Worm (Caenorhabditis elegans) whole organism, L4 larva: ENCODE measurements around the gene F54F7.6.

ENCODE experiments used
- T20F7.1 ChIP-seq: fragments of 200-800 bp; sonication (Bioruptor generic); optimal IDR thresholded peaks from 2 replicates; lab custom pipeline; 2018; ENCODE audit warnings: mild to moderate bottlenecking, missing genetic modification characterization, missing compliant biosample characterization
- T26A8.4 ChIP-seq: fragments of 200-800 bp; sonication (Bioruptor generic); IDR thresholded peaks from 2 replicates; pipeline ENCODE4 v1.3.6; 2022; ENCODE audit warnings: missing genetic modification characterization, missing compliant biosample characterization
- Y48G9A.11 ChIP-seq: fragments of 200-800 bp; sonication (Bioruptor generic); IDR thresholded peaks from 2 replicates; pipeline ENCODE4 v1.3.6; 2022; ENCODE audit warnings: missing genetic modification reagents, missing genetic modification characterization, missing compliant biosample characterization
- Y5F2A.4 ChIP-seq: fragments of 200-800 bp; sonication (Bioruptor generic); optimal IDR thresholded peaks from 2 replicates; lab custom pipeline; 2018; ENCODE audit warnings: mild to moderate bottlenecking, missing genetic modification characterization, missing compliant biosample characterization
- Y75B8A.6 ChIP-seq: fragments of 200-800 bp; sonication (Bioruptor generic); IDR thresholded peaks from 2 replicates; pipeline ENCODE4 v1.3.6; 2022; ENCODE audit warnings: missing genetic modification reagents, missing genetic modification characterization, missing compliant biosample characterization
- ZK337.2 ChIP-seq: fragments of 200-800 bp; sonication (Bioruptor generic); IDR thresholded peaks from 2 replicates; pipeline ENCODE4 v1.3.6; 2022; ENCODE audit warnings: missing genetic modification reagents, missing genetic modification characterization, missing compliant biosample characterization
- aha-1 ChIP-seq: fragments of 150-350 bp; peaks from one replicate; lab custom pipeline; 2014; ENCODE audit warnings: missing biosample characterization, missing genetic modification characterization
- ama-1 ChIP-seq: fragments of 150-350 bp; optimal IDR thresholded peaks from 2 replicates; lab custom pipeline; 2014; ENCODE audit warnings: inconsistent platforms, mixed read lengths
- ceh-20 ChIP-seq: fragments of 200-800 bp; sonication (Bioruptor generic); IDR thresholded peaks from 2 replicates; pipeline ENCODE4 v1.3.6; 2022; ENCODE audit warnings: missing genetic modification reagents, missing genetic modification characterization, missing compliant biosample characterization
- ceh-82 ChIP-seq: sonication (generic microtip); optimal IDR thresholded peaks from 2 replicates; lab custom pipeline; 2017; ENCODE audit warnings: missing biosample characterization, missing genetic modification characterization
- ces-1 ChIP-seq: fragments of 150-350 bp; sonication (generic microtip); optimal IDR thresholded peaks from 4 replicates; lab custom pipeline; 2014; ENCODE audit warnings: missing biosample characterization, missing genetic modification reagents, missing genetic modification characterization
- daf-12 ChIP-seq: fragments of 150-350 bp; optimal IDR thresholded peaks from 2 replicates; lab custom pipeline; 2014; ENCODE audit warnings: missing biosample characterization, missing genetic modification reagents, missing genetic modification characterization
- daf-16 ChIP-seq, 3 experiments: sonication (generic microtip); optimal IDR thresholded peaks; 2 replicates each; lab custom pipeline; 2016 to 2017; ENCODE audit warnings: missing genetic modification characterization in 3 of 3, missing genetic modification reagents in 3 of 3, mild to moderate bottlenecking in 2 of 3, missing compliant biosample characterization in 2 of 3, missing biosample characterization in 1 of 3, moderate library complexity in 1 of 3
- daf-19 ChIP-seq: fragments of 200-800 bp; sonication (Bioruptor generic); conservative IDR thresholded peaks from 2 replicates; pipeline ENCODE4 v1.3.6; 2022; ENCODE audit warnings: missing genetic modification characterization, missing compliant biosample characterization
- daf-8 ChIP-seq: fragments of 200-800 bp; sonication (Bioruptor generic); IDR thresholded peaks from 2 replicates; pipeline ENCODE4 v1.3.6; 2022; ENCODE audit warnings: missing genetic modification characterization, missing compliant biosample characterization
- dmd-6 ChIP-seq: fragments of 200-800 bp; sonication (Bioruptor generic); IDR thresholded peaks from 2 replicates; pipeline ENCODE4 v1.3.6; 2022; ENCODE audit warnings: missing genetic modification reagents, missing genetic modification characterization, missing compliant biosample characterization
- dmd-8 ChIP-seq: fragments of 200-800 bp; sonication (Bioruptor generic); IDR thresholded peaks from 2 replicates; pipeline ENCODE4 v1.3.6; 2022; ENCODE audit warnings: missing genetic modification characterization, missing compliant biosample characterization
- dve-1 ChIP-seq: sonication (generic microtip); optimal IDR thresholded peaks from 2 replicates; lab custom pipeline; 2017; ENCODE audit warnings: antibody characterized with exemption, mild to moderate bottlenecking, missing genetic modification characterization, missing compliant biosample characterization; ENCODE audit not compliant: insufficient read depth
- fos-1 ChIP-seq: fragments of 150-350 bp; optimal IDR thresholded peaks from 2 replicates; lab custom pipeline; 2014; ENCODE audit warnings: missing biosample characterization, missing genetic modification characterization
- hlh-30 ChIP-seq: sonication (generic microtip); optimal IDR thresholded peaks from 2 replicates; lab custom pipeline; 2017; ENCODE audit warnings: antibody characterized with exemption, mild to moderate bottlenecking, missing genetic modification characterization, missing compliant biosample characterization; ENCODE audit not compliant: insufficient read depth
- hmg-1.1 ChIP-seq: fragments of 200-800 bp; sonication (Bioruptor generic); IDR thresholded peaks from 2 replicates; pipeline ENCODE4 v1.3.6; 2022; ENCODE audit warnings: missing genetic modification reagents, missing genetic modification characterization, missing compliant biosample characterization
- jun-1 ChIP-seq: fragments of 150-350 bp; optimal IDR thresholded peaks from 2 replicates; lab custom pipeline; 2014; ENCODE audit warnings: missing biosample characterization, missing genetic modification reagents, missing genetic modification characterization
- lim-7 ChIP-seq: fragments of 200-800 bp; sonication (Bioruptor generic); IDR thresholded peaks from 2 replicates; pipeline ENCODE4 v1.3.6; 2022; ENCODE audit warnings: missing genetic modification characterization, missing compliant biosample characterization
- lin-1 ChIP-seq: fragments of 200-800 bp; sonication (Bioruptor generic); IDR thresholded peaks from 2 replicates; pipeline ENCODE4 v1.3.6; 2022; ENCODE audit warnings: missing genetic modification reagents, missing genetic modification characterization, missing compliant biosample characterization
- lin-15B ChIP-seq: fragments of 150-350 bp; sonication (generic microtip); optimal IDR thresholded peaks from 3 replicates; lab custom pipeline; 2014; ENCODE audit warnings: missing biosample characterization, missing genetic modification characterization
- lin-29 ChIP-seq: fragments of 200-800 bp; sonication (Bioruptor generic); IDR thresholded peaks from 2 replicates; pipeline ENCODE4 v1.3.6; 2022; ENCODE audit warnings: missing genetic modification reagents, missing genetic modification characterization, missing compliant biosample characterization
- lin-38 ChIP-seq: fragments of 200-800 bp; sonication (Bioruptor generic); IDR thresholded peaks from 2 replicates; pipeline ENCODE4 v1.3.6; 2022; ENCODE audit warnings: missing genetic modification reagents, missing genetic modification characterization, missing compliant biosample characterization
- lin-39 ChIP-seq: fragments of 150-350 bp; optimal IDR thresholded peaks from 2 replicates; lab custom pipeline; 2014; ENCODE audit warnings: missing biosample characterization, missing genetic modification reagents, missing genetic modification characterization
- madf-5 ChIP-seq, 2 experiments: fragments of 200-800 bp; sonication (Bioruptor generic); IDR thresholded peaks; 2 replicates each; pipeline ENCODE4 v1.3.6; 2022; ENCODE audit warnings: missing compliant biosample characterization in 2 of 2, missing genetic modification characterization in 2 of 2
- mep-1 ChIP-seq: fragments of 150-350 bp; sonication (generic microtip); optimal IDR thresholded peaks from 3 replicates; lab custom pipeline; 2014; ENCODE audit warnings: missing biosample characterization, missing genetic modification characterization
- nhr-28 ChIP-seq: fragments of 150-350 bp; optimal IDR thresholded peaks from 2 replicates; lab custom pipeline; 2014; ENCODE audit warnings: missing biosample characterization, missing genetic modification characterization
- nhr-48 ChIP-seq: sonication (generic microtip); optimal IDR thresholded peaks from 2 replicates; lab custom pipeline; 2016; ENCODE audit warnings: mild to moderate bottlenecking, missing genetic modification characterization, missing compliant biosample characterization
- nhr-6 ChIP-seq: fragments of 150-350 bp; optimal IDR thresholded peaks from 2 replicates; lab custom pipeline; 2014; ENCODE audit warnings: missing biosample characterization, missing genetic modification characterization
- php-3 ChIP-seq: fragments of 200-800 bp; sonication (Bioruptor generic); IDR thresholded peaks from 2 replicates; pipeline ENCODE4 v1.3.6; 2022; ENCODE audit warnings: missing genetic modification reagents, missing genetic modification characterization, missing compliant biosample characterization
- pqm-1 ChIP-seq: sonication (generic microtip); optimal IDR thresholded peaks from 2 replicates; lab custom pipeline; 2017; ENCODE audit warnings: missing biosample characterization, missing genetic modification characterization
- sdz-12 ChIP-seq: fragments of 200-800 bp; sonication (Bioruptor generic); optimal IDR thresholded peaks from 2 replicates; lab custom pipeline; 2018; ENCODE audit warnings: mild to moderate bottlenecking, missing genetic modification characterization, missing compliant biosample characterization
- spr-1 ChIP-seq: sonication (generic microtip); optimal IDR thresholded peaks from 2 replicates; lab custom pipeline; 2016; ENCODE audit warnings: mild to moderate bottlenecking, missing genetic modification characterization, missing compliant biosample characterization
- tag-97 ChIP-seq: fragments of 200-800 bp; sonication (Bioruptor generic); IDR thresholded peaks from 2 replicates; pipeline ENCODE4 v1.3.6; 2022; ENCODE audit warnings: missing genetic modification characterization, missing compliant biosample characterization
- tra-1 ChIP-seq: fragments of 200-800 bp; sonication (Bioruptor generic); IDR thresholded peaks from 2 replicates; pipeline ENCODE4 v1.3.6; 2022; ENCODE audit warnings: missing genetic modification reagents, missing genetic modification characterization, missing compliant biosample characterization
- unc-130 ChIP-seq: sonication (generic microtip); optimal IDR thresholded peaks from 2 replicates; lab custom pipeline; 2016; ENCODE audit warnings: missing genetic modification reagents, missing genetic modification characterization, missing compliant biosample characterization
- unc-39 ChIP-seq: sonication (generic microtip); optimal IDR thresholded peaks from 2 replicates; lab custom pipeline; 2017; ENCODE audit warnings: missing biosample characterization, missing genetic modification characterization
- vab-7 ChIP-seq: fragments of 200-800 bp; sonication (Bioruptor generic); IDR thresholded peaks from 2 replicates; pipeline ENCODE4 v1.3.6; 2022; ENCODE audit warnings: missing genetic modification reagents, missing genetic modification characterization, missing compliant biosample characterization
- zag-1 ChIP-seq: fragments of 150-350 bp; optimal IDR thresholded peaks from 2 replicates; lab custom pipeline; 2014; ENCODE audit warnings: missing biosample characterization, missing genetic modification characterization

The F54F7.6 gene

DNA sequence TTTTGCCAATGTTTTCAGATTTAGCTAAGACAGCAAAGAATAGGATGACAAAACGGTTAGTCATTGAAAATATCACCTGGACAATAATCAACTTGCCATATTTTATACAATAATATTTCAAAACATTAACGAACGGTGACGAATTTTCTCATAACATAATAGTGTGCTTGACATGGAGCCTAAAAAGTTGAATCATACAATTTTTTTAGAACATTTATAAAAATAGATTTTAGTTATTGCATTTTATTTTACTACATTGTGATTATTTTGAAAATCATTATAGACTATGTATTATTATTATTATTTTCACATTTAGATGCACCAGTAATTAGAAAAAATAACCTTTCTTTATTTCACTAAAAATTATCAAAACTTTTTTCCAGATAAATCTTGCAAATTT, 16.6 kb upstream of the F54F7.6 start, which contains the start of gene F54F7.9:
Gene F54F7.9, minus strand, starts transcription at position 101 of the 400 bp plus-strand sequence.
- TF ChIP-seq hlh-30 (tag; lab: Kevin White, UChicago) (no peak), fos-1 (tag; lab: Kevin White, UChicago) (no peak), ceh-82 (no peak), nhr-6 (no peak)

DNA sequence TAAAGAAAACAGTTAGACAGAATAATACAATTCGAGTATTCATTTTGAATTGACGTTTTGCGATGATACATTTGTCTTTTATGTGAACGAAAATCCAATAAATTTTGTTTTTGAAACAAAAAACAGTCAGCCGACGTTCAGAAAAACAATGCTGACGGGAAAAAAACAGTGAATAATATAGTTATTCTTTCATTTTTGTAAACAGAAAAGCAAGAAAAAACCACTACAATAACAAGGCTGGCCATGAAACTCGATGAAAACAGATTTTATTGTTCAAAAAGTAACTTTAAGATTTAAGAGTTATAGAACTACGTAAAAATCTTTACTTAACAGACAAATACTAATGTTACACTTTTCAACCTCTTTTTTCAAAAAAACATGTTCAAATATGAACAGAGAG, 15.1 kb upstream of the F54F7.6 start, which contains the start of gene F54F7.3:
Gene F54F7.3, minus strand, starts transcription at position 101 of the 400 bp plus-strand sequence.
- TF ChIP-seq php-3 (GFP tag; lab: Robert Waterston, UW) (no peak), sdz-12 (GFP tag; lab: Kevin White, UChicago) (no peak), lin-38 (GFP tag; lab: Robert Waterston, UW) (no peak), daf-8 (no peak), Y75B8A.6 (GFP tag; lab: Robert Waterston, UW) (no peak), vab-7 (GFP tag; lab: Robert Waterston, UW) (no peak), daf-19 (GFP tag; lab: Robert Waterston, UW) (no peak), dmd-8 (GFP tag; lab: Robert Waterston, UW) (no peak), zag-1 (tag; lab: Kevin White, UChicago) (no peak), tag-97 (GFP tag; lab: Robert Waterston, UW) (no peak), spr-1 (tag; lab: Kevin White, UChicago) (no peak), daf-12 (tag; lab: Kevin White, UChicago) (no peak), lin-29 (GFP tag; lab: Robert Waterston, UW) (no peak), tra-1 (no peak)

- TF ChIP-seq nhr-6 (no peak), aha-1 (tag; lab: Kevin White, UChicago) (no peak), lin-39 (tag; lab: Kevin White, UChicago) (no peak)
- TF ChIP-seq, all 104 proteins: peak for 0
These were observed 14.6 kb upstream of the F54F7.6 start, which contains the start of gene F54F7.14 for ce11 chrX:11850572-11850971. F54F7.14 (plus strand) TSS chrX:11850872.

- no peak for TF ChIP-seq ceh-20 (GFP tag; lab: Robert Waterston, UW)
- TF ChIP-seq daf-8 = no peak
- TF ChIP-seq aha-1 (tag; lab: Kevin White, UChicago) = peak; percentile 61
- TF ChIP-seq, all 104 proteins: peak for 1
These were observed 12.7 kb upstream of the F54F7.6 start, which contains the start of gene xtr-1 for ce11 chrX:11852494-11852893. xtr-1 (plus strand) TSS chrX:11852794.

DNA sequence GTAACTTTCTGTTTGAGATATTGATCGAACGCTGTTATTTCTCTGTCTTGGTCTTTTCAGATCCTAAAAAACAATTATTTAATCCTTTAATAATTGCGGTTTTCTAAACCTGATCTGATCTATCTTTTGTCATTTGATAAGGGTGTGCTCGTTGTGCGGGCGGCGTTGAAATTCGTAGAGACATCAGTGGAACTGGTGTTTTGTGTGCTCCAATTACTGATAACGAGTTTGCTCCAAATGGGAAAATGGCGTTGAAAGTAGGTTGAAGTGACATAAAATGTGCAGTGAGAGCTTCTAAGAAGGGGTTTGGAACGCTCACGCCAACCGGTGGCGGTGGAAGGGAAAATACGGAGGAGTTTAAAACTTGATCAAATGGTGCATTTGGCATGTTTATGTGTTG, 10.8 kb upstream of the F54F7.6 start:
- TF ChIP-seq daf-19 (GFP tag; lab: Robert Waterston, UW) (no peak), T26A8.4 (GFP tag; lab: Robert Waterston, UW) (no peak), nhr-48 (tag; lab: Kevin White, UChicago) (no peak), Y48G9A.11 (GFP tag; lab: Robert Waterston, UW) (no peak), lin-1 (no peak), daf-12 (tag; lab: Kevin White, UChicago) (no peak), ces-1 (GFP tag; lab: Kevin White, UChicago) (no peak), lin-15B (tag; lab: Kevin White, UChicago) (no peak), jun-1 (no peak), dmd-6 (GFP tag; lab: Robert Waterston, UW) (peak; percentile 30; the same call in 1 of the 2 replicates), unc-39 (tag; lab: Kevin White, UChicago) (no peak), hmg-1.1 (no peak), Y75B8A.6 (GFP tag; lab: Robert Waterston, UW) (no peak), fos-1 (tag; lab: Kevin White, UChicago) (no peak), pqm-1 (tag; lab: Kevin White, UChicago) (peak; percentile 53), ZK337.2 (no peak), nhr-6 (no peak), lim-7 (GFP tag; lab: Robert Waterston, UW) (no peak), unc-130 (GFP tag; lab: Kevin White, UChicago) (no peak), T20F7.1 (GFP tag; lab: Kevin White, UChicago) (no peak), ama-1 (lab: Kevin White, UChicago) (no peak), nhr-28 (tag; lab: Kevin White, UChicago) (peak; percentile 51), daf-16 (GFP tag; optimal IDR thresholded peaks at IDR 0.05; lab: Kevin White, UChicago) (no peak), daf-16 (tag; optimal IDR thresholded peaks at IDR 0.05; lab: Kevin White, UChicago) (peak; percentile 37), ceh-20 (GFP tag; lab: Robert Waterston, UW) (no peak), lin-38 (GFP tag; lab: Robert Waterston, UW) (no peak), Y5F2A.4 (GFP tag; lab: Kevin White, UChicago) (no peak), madf-5 (GFP tag; IDR thresholded peaks at IDR 0.05; lab: Robert Waterston, UW) (no peak), mep-1 (tag; lab: Kevin White, UChicago) (no peak), dve-1 (peak; percentile 48), vab-7 (GFP tag; lab: Robert Waterston, UW) (no peak)
